Fruit fly (Drosophila melanogaster) whole organism, embryonic: Measurements from ENCODE around the gene CG10435.
A peak's percentile ranks its signal among the peaks of the same experiment; 100 is the strongest.

ENCODE experiments used
- CG11085 ChIP-seq: fragments of 200-800 bp; sonication (Bioruptor generic); IDR thresholded peaks from 2 replicates; pipeline ENCODE4 v1.3.6; 2022; ENCODE audit warnings: missing biosample characterization, missing genetic modification characterization
- CG11456 ChIP-seq: fragments of 200-800 bp; sonication (Bioruptor generic); IDR thresholded peaks from 3 replicates; pipeline ENCODE4 v1.3.6; 2022; ENCODE audit warnings: missing biosample characterization, missing genetic modification characterization
- CG1233 ChIP-seq: fragments of 200-800 bp; sonication (Bioruptor generic); optimal IDR thresholded peaks from 4 replicates; lab custom pipeline; 2018; ENCODE audit warnings: missing biosample characterization, mild to moderate bottlenecking, missing genetic modification characterization
- CG12744 ChIP-seq: fragments of 200-800 bp; sonication (Bioruptor generic); optimal IDR thresholded peaks from 2 replicates; lab custom pipeline; 2016; ENCODE audit warnings: missing biosample characterization, missing genetic modification characterization
- CG15479 ChIP-seq: fragments of 200-800 bp; sonication (Bioruptor generic); optimal IDR thresholded peaks from 3 replicates; lab custom pipeline; 2019; ENCODE audit warnings: missing biosample characterization, mild to moderate bottlenecking, missing genetic modification characterization, moderate library complexity
- CG17612 ChIP-seq: fragments of 200-800 bp; sonication (Bioruptor generic); IDR thresholded peaks from 2 replicates; pipeline ENCODE4 v1.3.6; 2022; ENCODE audit warnings: missing biosample characterization, missing genetic modification characterization
- CG2116 ChIP-seq: fragments of 200-800 bp; sonication (Bioruptor generic); optimal IDR thresholded peaks from 3 replicates; lab custom pipeline; 2018; ENCODE audit warnings: missing biosample characterization, mild to moderate bottlenecking, missing genetic modification characterization
- CG3163 ChIP-seq: fragments of 200-800 bp; sonication (Bioruptor generic); optimal IDR thresholded peaks from 3 replicates; lab custom pipeline; 2016; ENCODE audit warnings: missing biosample characterization, missing genetic modification characterization
- CG33557 ChIP-seq: fragments of 200-800 bp; sonication (Bioruptor generic); optimal IDR thresholded peaks from 2 replicates; lab custom pipeline; 2019; ENCODE audit warnings: missing biosample characterization, mild to moderate bottlenecking, missing genetic modification characterization, moderate library complexity
- CG6254 ChIP-seq: fragments of 200-800 bp; sonication (Bioruptor generic); optimal IDR thresholded peaks from 3 replicates; lab custom pipeline; 2017; ENCODE audit warnings: mild to moderate bottlenecking, missing biosample characterization, missing genetic modification reagents, missing genetic modification characterization
- CG7372 ChIP-seq: fragments of 200-800 bp; sonication (Bioruptor generic); IDR thresholded peaks from 2 replicates; pipeline ENCODE4 v1.3.6; 2022; ENCODE audit warnings: missing biosample characterization, missing genetic modification characterization
- CG8924 ChIP-seq: fragments of 200-800 bp; optimal IDR thresholded peaks from 3 replicates; lab custom pipeline; 2019; ENCODE audit warnings: missing biosample characterization, mild to moderate bottlenecking, missing genetic modification characterization, moderate library complexity
- CHES-1-like ChIP-seq: fragments of 200-800 bp; sonication (Bioruptor generic); optimal IDR thresholded peaks from 2 replicates; lab custom pipeline; 2016; ENCODE audit warnings: missing biosample characterization, missing genetic modification characterization
- D ChIP-seq, 2 experiments: fragments of 200-800 bp in 1 of 2; fragments of >200 bp in 1 of 2; sonication (Bioruptor generic) in 1 of 2; optimal IDR thresholded peaks; 2 replicates in 1 of 2; 3 replicates in 1 of 2; lab custom pipeline; 2017; ENCODE audit warnings: mild to moderate bottlenecking in 1 of 2, missing biosample characterization in 1 of 2, missing genetic modification characterization in 1 of 2, missing genetic modification reagents in 1 of 2
- Dek ChIP-seq: fragments of 200-800 bp; sonication (Bioruptor generic); optimal IDR thresholded peaks from 3 replicates; lab custom pipeline; 2019; ENCODE audit warnings: missing biosample characterization, mild to moderate bottlenecking, missing genetic modification characterization, moderate library complexity
- Dip3 ChIP-seq: fragments of 200-800 bp; sonication (Bioruptor generic); optimal IDR thresholded peaks from 3 replicates; lab custom pipeline; 2016; ENCODE audit warnings: missing biosample characterization, missing genetic modification characterization
- Drgx ChIP-seq: fragments of 200-800 bp; sonication (Bioruptor generic); IDR thresholded peaks from 2 replicates; pipeline ENCODE4 v1.3.6; 2022; ENCODE audit warnings: missing biosample characterization, missing genetic modification characterization
- HHEX ChIP-seq: fragments of 200-800 bp; sonication (Bioruptor generic); optimal IDR thresholded peaks from 3 replicates; lab custom pipeline; 2017; ENCODE audit warnings: missing biosample characterization, mild to moderate bottlenecking, missing genetic modification characterization, missing genetic modification reagents
- NC2β ChIP-seq: fragments of 200-800 bp; sonication (Bioruptor generic); optimal IDR thresholded peaks from 2 replicates; lab custom pipeline; 2016; ENCODE audit warnings: missing biosample characterization, missing genetic modification characterization
- Oli ChIP-seq: fragments of 200-800 bp; sonication (Bioruptor generic); optimal IDR thresholded peaks from 2 replicates; lab custom pipeline; 2018; ENCODE audit warnings: missing biosample characterization, mild to moderate bottlenecking, missing genetic modification characterization, moderate library complexity
- Poxn ChIP-seq: fragments of 200-800 bp; sonication (Bioruptor generic); IDR thresholded peaks from 2 replicates; pipeline ENCODE4 v1.3.6; 2022; ENCODE audit warnings: missing biosample characterization, missing genetic modification characterization
- Ptx1 ChIP-seq: fragments of 200-800 bp; sonication (Bioruptor generic); IDR thresholded peaks from 2 replicates; pipeline ENCODE4 v1.3.6; 2022; ENCODE audit warnings: missing biosample characterization, missing genetic modification characterization
- Rx ChIP-seq: fragments of 200-800 bp; sonication (Bioruptor generic); IDR thresholded peaks from 2 replicates; pipeline ENCODE4 v1.3.6; 2022; ENCODE audit warnings: missing biosample characterization, missing genetic modification characterization
- Trl ChIP-seq, 3 experiments: fragments of >200 bp in 2 of 3; fragments of 200-800 bp in 1 of 3; sonication (Bioruptor generic) in 1 of 3; optimal IDR thresholded peaks; 2 replicates in 1 of 3; 3 replicates in 2 of 3; lab custom pipeline; 2016 to 2017; ENCODE audit warnings: missing biosample characterization in 1 of 3, missing genetic modification characterization in 1 of 3
- ab ChIP-seq: fragments of 200-800 bp; sonication (Bioruptor generic); optimal IDR thresholded peaks from 2 replicates; lab custom pipeline; 2016; ENCODE audit warnings: missing biosample characterization, missing genetic modification characterization
- ac ChIP-seq: fragments of 200-800 bp; sonication (Bioruptor generic); optimal IDR thresholded peaks from 3 replicates; lab custom pipeline; 2017; ENCODE audit warnings: missing biosample characterization, mild to moderate bottlenecking, missing genetic modification characterization
- cato ChIP-seq: fragments of 200-800 bp; sonication (Bioruptor generic); optimal IDR thresholded peaks from 2 replicates; lab custom pipeline; 2016; ENCODE audit warnings: missing biosample characterization, missing genetic modification characterization, borderline replicate concordance
- cg ChIP-seq: fragments of 200-800 bp; sonication (Bioruptor generic); optimal IDR thresholded peaks from 3 replicates; lab custom pipeline; 2019; ENCODE audit warnings: missing biosample characterization, mild to moderate bottlenecking, missing genetic modification characterization, moderate library complexity
- chinmo ChIP-seq: fragments of 200-800 bp; sonication (Bioruptor generic); IDR thresholded peaks from 4 replicates; pipeline ENCODE4 v1.3.6; 2022; ENCODE audit warnings: missing biosample characterization, missing genetic modification characterization; ENCODE audit not compliant: partially characterized antibody
- crp ChIP-seq, 2 experiments: fragments of 200-800 bp; sonication (Bioruptor generic); optimal IDR thresholded peaks; 2 replicates in 1 of 2; 3 replicates in 1 of 2; lab custom pipeline; 2017; ENCODE audit warnings: missing biosample characterization in 2 of 2, missing genetic modification characterization in 2 of 2, mild to moderate bottlenecking in 1 of 2, moderate library complexity in 1 of 2
- cwo ChIP-seq: fragments of 200-800 bp; sonication (Bioruptor generic); optimal IDR thresholded peaks from 3 replicates; lab custom pipeline; 2017; ENCODE audit warnings: missing biosample characterization, missing genetic modification characterization, mild to moderate bottlenecking, moderate library complexity, missing genetic modification reagents
- exex ChIP-seq: fragments of 200-800 bp; sonication (Bioruptor generic); optimal IDR thresholded peaks from 4 replicates; lab custom pipeline; 2018; ENCODE audit warnings: missing biosample characterization, mild to moderate bottlenecking, missing genetic modification characterization, moderate library complexity
- gro ChIP-seq: fragments of 200-800 bp; sonication (Bioruptor generic); optimal IDR thresholded peaks from 2 replicates; lab custom pipeline; 2016; ENCODE audit warnings: missing biosample characterization, missing genetic modification characterization
- jumu ChIP-seq: fragments of 200-800 bp; sonication (Bioruptor generic); optimal IDR thresholded peaks from 3 replicates; lab custom pipeline; 2016; ENCODE audit warnings: missing biosample characterization, missing genetic modification characterization
- knrl ChIP-seq: fragments of 200-800 bp; sonication (Bioruptor generic); IDR thresholded peaks from 3 replicates; pipeline ENCODE4 v1.3.6; 2022; ENCODE audit warnings: missing biosample characterization, missing genetic modification characterization; ENCODE audit not compliant: partially characterized antibody
- lab ChIP-seq: fragments of 200-800 bp; sonication (Bioruptor generic); optimal IDR thresholded peaks from 3 replicates; lab custom pipeline; 2017; ENCODE audit warnings: missing biosample characterization, missing genetic modification characterization, mild to moderate bottlenecking, moderate library complexity, missing genetic modification reagents
- mirr ChIP-seq: fragments of 200-800 bp; sonication (Bioruptor generic); optimal IDR thresholded peaks from 3 replicates; lab custom pipeline; 2018; ENCODE audit warnings: missing biosample characterization, mild to moderate bottlenecking, missing genetic modification characterization
- nerfin-1 ChIP-seq: fragments of 200-800 bp; sonication (Bioruptor generic); optimal IDR thresholded peaks from 3 replicates; lab custom pipeline; 2019; ENCODE audit warnings: missing biosample characterization, mild to moderate bottlenecking, missing genetic modification characterization, moderate library complexity
- nerfin-2 ChIP-seq: fragments of 200-800 bp; sonication (Bioruptor generic); IDR thresholded peaks from 2 replicates; pipeline ENCODE4 v1.3.6; 2022; ENCODE audit warnings: missing biosample characterization, missing genetic modification characterization; ENCODE audit not compliant: partially characterized antibody
- pita ChIP-seq: fragments of 200-800 bp; sonication (Bioruptor generic); optimal IDR thresholded peaks from 2 replicates; lab custom pipeline; 2017; ENCODE audit warnings: missing biosample characterization, mild to moderate bottlenecking, missing genetic modification characterization
- sens ChIP-seq: fragments of 200-800 bp; sonication (Bioruptor generic); peaks from one replicate; lab custom pipeline; 2016; ENCODE audit warnings: missing biosample characterization, missing genetic modification characterization
- seq ChIP-seq: fragments of 200-800 bp; sonication (Bioruptor generic); IDR thresholded peaks from 2 replicates; pipeline ENCODE4 v1.3.6; 2022; ENCODE audit warnings: missing biosample characterization, missing genetic modification characterization
- slou ChIP-seq: fragments of 200-800 bp; sonication (Bioruptor generic); optimal IDR thresholded peaks from 3 replicates; lab custom pipeline; 2016; ENCODE audit warnings: missing biosample characterization, missing genetic modification characterization
- sug ChIP-seq: fragments of 200-800 bp; optimal IDR thresholded peaks from 2 replicates; lab custom pipeline; 2019; ENCODE audit warnings: missing biosample characterization, mild to moderate bottlenecking, missing genetic modification characterization, moderate library complexity
- tna ChIP-seq: fragments of 200-800 bp; sonication (Bioruptor generic); IDR thresholded peaks from 2 replicates; pipeline ENCODE4 v1.3.6; 2022; ENCODE audit warnings: missing biosample characterization, missing genetic modification characterization; ENCODE audit not compliant: partially characterized antibody
- tup ChIP-seq: fragments of 200-800 bp; sonication (Bioruptor generic); optimal IDR thresholded peaks from 2 replicates; lab custom pipeline; 2016; ENCODE audit warnings: missing biosample characterization, mild to moderate bottlenecking, missing genetic modification characterization, moderate library complexity
- z ChIP-seq: fragments of 200-800 bp; sonication (Bioruptor generic); IDR thresholded peaks from 3 replicates; pipeline ENCODE4 v1.3.6; 2022; ENCODE audit warnings: missing biosample characterization, missing genetic modification characterization
- zen2 ChIP-seq: fragments of 200-800 bp; sonication (Bioruptor generic); IDR thresholded peaks from 3 replicates; pipeline ENCODE4 v1.3.6; 2022; ENCODE audit warnings: missing biosample characterization, missing genetic modification characterization; ENCODE audit not compliant: partially characterized antibody

Gene CG10435

DNA sequence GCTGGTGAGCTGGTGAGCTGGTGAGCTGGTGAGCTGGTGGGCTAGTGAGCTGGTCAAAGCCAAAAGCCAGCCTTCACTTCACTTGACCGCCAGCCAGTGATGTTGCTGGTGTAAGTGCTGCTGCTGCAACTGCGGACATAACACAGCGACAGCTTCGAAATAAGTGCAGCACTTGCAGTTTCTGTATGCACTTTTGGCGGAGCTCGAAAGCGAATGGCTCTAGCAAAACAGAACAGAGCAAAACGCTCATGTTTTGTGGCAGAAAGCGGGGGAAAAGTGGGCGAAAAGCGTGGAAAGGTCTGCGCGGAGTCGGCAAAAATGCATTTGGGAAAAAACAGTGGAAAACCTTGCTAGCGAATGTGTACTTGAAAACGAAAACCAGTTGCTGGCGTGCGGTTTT, 18.4 kb downstream of the CG10435 start:
- TF ChIP-seq jumu: no peak
- TF ChIP-seq Ptx1: 0 out of 2 replicates have a peak, but pooled peaks have one; percentile 6

dm6 chr3R:7993506-7993905, 19.5 kb downstream of the CG10435 start:
- TF ChIP-seq gro (GFP tag; lab: Kevin White, UChicago) (no peak), Oli (tag; lab: Kevin White, UChicago) (no peak), CG6254 (GFP tag; lab: Kevin White, UChicago) (no peak), Dek (tag; lab: Kevin White, UChicago) (no peak), ab (GFP tag; lab: Kevin White, UChicago) (no peak), NC2β (GFP tag; lab: Kevin White, UChicago) (no peak), crp (GFP tag; optimal IDR thresholded peaks at IDR 0.05; lab: Kevin White, UChicago) (peak in 1 of 2 experiments; percentile 39), CG33557 (GFP tag; lab: Kevin White, UChicago) (no peak), tup (GFP tag; lab: Kevin White, UChicago) (no peak), exex (peak; percentile 25), tna (GFP tag; lab: Robert Waterston, UW) (no peak), CG2116 (no peak), D (optimal IDR thresholded peaks at IDR 0.05; lab: Kevin White, UChicago) (no peak), D (GFP tag; optimal IDR thresholded peaks at IDR 0.05; lab: Kevin White, UChicago) (no peak), HHEX (GFP tag; lab: Kevin White, UChicago) (no peak), mirr (peak; percentile 18), cwo (GFP tag; lab: Kevin White, UChicago) (peak; percentile 46), CG3163 (GFP tag; lab: Kevin White, UChicago) (peak; percentile 80), nerfin-2 (GFP tag; lab: Robert Waterston, UW) (no peak), CG12744 (GFP tag; lab: Kevin White, UChicago) (no peak), CG1233 (GFP tag; lab: Kevin White, UChicago) (no peak), ac (GFP tag; lab: Kevin White, UChicago) (no peak), Dip3 (GFP tag; lab: Kevin White, UChicago) (no peak), Rx (GFP tag; lab: Robert Waterston, UW) (no peak), CG15479 (GFP tag; lab: Kevin White, UChicago) (no peak), Drgx (0 out of 2 replicates have a peak, but pooled peaks have one; percentile 9), sens (GFP tag; lab: Kevin White, UChicago) (peak; percentile 68), slou (GFP tag; lab: Kevin White, UChicago) (no peak), CG7372 (GFP tag; lab: Robert Waterston, UW) (0 out of 2 replicates have a peak, but pooled peaks have one; percentile 37), CHES-1-like (GFP tag; lab: Kevin White, UChicago) (no peak), CG17612 (GFP tag; lab: Robert Waterston, UW) (no peak), cg (GFP tag; lab: Kevin White, UChicago) (peak; percentile 75), pita (GFP tag; lab: Kevin White, UChicago) (no peak), zen2 (GFP tag; lab: Robert Waterston, UW) (peak; percentile 10; the same call in 1 of the 3 replicates), CG8924 (tag; lab: Kevin White, UChicago) (no peak), z (GFP tag; lab: Robert Waterston, UW) (no peak), knrl (GFP tag; lab: Robert Waterston, UW) (no peak), CG11456 (no peak), sug (tag; lab: Kevin White, UChicago) (peak; percentile 27), Poxn (GFP tag; lab: Robert Waterston, UW) (no peak), seq (GFP tag; lab: Robert Waterston, UW) (no peak), lab (GFP tag; lab: Kevin White, UChicago) (no peak), nerfin-1 (tag; lab: Kevin White, UChicago) (no peak), Trl (optimal IDR thresholded peaks at IDR 0.05; lab: Kevin White, UChicago) (peak; percentile 15 to 70), Trl (GFP tag; optimal IDR thresholded peaks at IDR 0.05; lab: Kevin White, UChicago) (no peak), cato (GFP tag; lab: Kevin White, UChicago) (no peak), CG11085 (GFP tag; lab: Robert Waterston, UW) (no peak), chinmo (GFP tag; lab: Robert Waterston, UW) (peak; percentile 85; the same call in 1 of the 4 replicates)
